Worm (Caenorhabditis elegans) whole organism, young adult: Measurements from ENCODE around the gene sdz-1.
A peak's percentile ranks its signal among the peaks of the same experiment; 100 is the strongest.

ENCODE experiments used
- B0019.2 ChIP-seq: fragments of 200-800 bp; sonication (Bioruptor generic); conservative IDR thresholded peaks from 2 replicates; pipeline ENCODE4 v1.3.6; 2022; ENCODE audit warnings: missing genetic modification reagents, missing genetic modification characterization, missing compliant biosample characterization
- B0336.3 ChIP-seq: fragments of 200-800 bp; sonication (Bioruptor generic); IDR thresholded peaks from 2 replicates; pipeline ENCODE4 v1.3.6; 2022; ENCODE audit warnings: missing genetic modification characterization, missing compliant biosample characterization
- D2030.7 ChIP-seq: fragments of 200-800 bp; sonication (Bioruptor generic); IDR thresholded peaks from 2 replicates; pipeline ENCODE4 v1.3.6; 2022; ENCODE audit warnings: missing genetic modification reagents, missing genetic modification characterization, missing compliant biosample characterization
- K11D2.4 ChIP-seq: fragments of 200-800 bp; sonication (Bioruptor generic); IDR thresholded peaks from 2 replicates; pipeline ENCODE4 v1.3.6; 2022; ENCODE audit warnings: missing genetic modification reagents, missing genetic modification characterization, missing compliant biosample characterization
- Y56A3A.18 ChIP-seq: fragments of 200-800 bp; sonication (Bioruptor generic); IDR thresholded peaks from 2 replicates; pipeline ENCODE4 v1.3.6; 2022; ENCODE audit warnings: missing genetic modification reagents, missing genetic modification characterization, missing compliant biosample characterization
- Y79H2A.3 ChIP-seq: fragments of 200-800 bp; sonication (Bioruptor generic); conservative IDR thresholded peaks from 2 replicates; pipeline ENCODE4 v1.3.6; 2022; ENCODE audit warnings: missing genetic modification reagents, missing genetic modification characterization, missing compliant biosample characterization
- Y95B8A.8 ChIP-seq: fragments of 200-800 bp; sonication (Bioruptor generic); IDR thresholded peaks from 2 replicates; pipeline ENCODE4 v1.3.6; 2022; ENCODE audit warnings: missing genetic modification reagents, missing genetic modification characterization, missing compliant biosample characterization
- ZK185.1 ChIP-seq: sonication (generic microtip); optimal IDR thresholded peaks from 2 replicates; lab custom pipeline; 2016; ENCODE audit warnings: mild to moderate bottlenecking, missing genetic modification characterization, missing compliant biosample characterization; ENCODE audit not compliant: poor library complexity, severe bottlenecking
- akir-1 ChIP-seq: fragments of 200-800 bp; sonication (Bioruptor generic); optimal IDR thresholded peaks from 2 replicates; lab custom pipeline; 2018; ENCODE audit warnings: mild to moderate bottlenecking, missing genetic modification characterization, moderate library complexity, missing compliant biosample characterization
- ama-1 ChIP-seq, 3 experiments: fragments of 150-350 bp in 1 of 3; sonication (generic microtip) in 2 of 3; optimal IDR thresholded peaks; 2 replicates each; lab custom pipeline; 2014 to 2018; ENCODE audit warnings: missing biosample characterization in 2 of 3, missing genetic modification characterization in 2 of 3, missing genetic modification reagents in 2 of 3
- aptf-3 ChIP-seq: fragments of 200-800 bp; sonication (Bioruptor generic); IDR thresholded peaks from 2 replicates; pipeline ENCODE4 v1.3.6; 2022; ENCODE audit warnings: missing genetic modification characterization, missing compliant biosample characterization
- athp-1 ChIP-seq: sonication (generic microtip); optimal IDR thresholded peaks from 2 replicates; lab custom pipeline; 2017; ENCODE audit warnings: mild to moderate bottlenecking, missing genetic modification characterization, missing compliant biosample characterization
- bed-2 ChIP-seq: fragments of 200-800 bp; sonication (Bioruptor generic); IDR thresholded peaks from 2 replicates; pipeline ENCODE4 v1.3.6; 2022; ENCODE audit warnings: missing genetic modification reagents, missing genetic modification characterization, missing compliant biosample characterization
- cebp-1 ChIP-seq, 2 experiments: fragments of 200-800 bp in 1 of 2; sonication (Bioruptor generic) in 1 of 2; sonication (generic microtip) in 1 of 2; IDR thresholded peaks in 1 of 2; optimal IDR thresholded peaks in 1 of 2; 2 replicates each; pipeline versions ENCODE4 v1.3.6 to Lab custom; 2017 to 2022; ENCODE audit warnings: missing compliant biosample characterization in 2 of 2, missing genetic modification characterization in 2 of 2, mild to moderate bottlenecking in 1 of 2, missing genetic modification reagents in 1 of 2, moderate library complexity in 1 of 2
- ceh-27 ChIP-seq: fragments of 200-800 bp; sonication (Bioruptor generic); optimal IDR thresholded peaks from 2 replicates; lab custom pipeline; 2018; ENCODE audit warnings: mild to moderate bottlenecking, missing genetic modification characterization, moderate library complexity, missing compliant biosample characterization
- ceh-91 ChIP-seq: fragments of 200-800 bp; sonication (Bioruptor generic); IDR thresholded peaks from 2 replicates; pipeline ENCODE4 v1.3.6; 2022; ENCODE audit warnings: missing genetic modification reagents, missing genetic modification characterization, missing compliant biosample characterization
- dox-1 ChIP-seq: fragments of 200-800 bp; sonication (Bioruptor generic); IDR thresholded peaks from 2 replicates; pipeline ENCODE4 v1.3.6; 2022; ENCODE audit warnings: missing genetic modification reagents, missing genetic modification characterization, missing compliant biosample characterization
- efl-1 ChIP-seq: fragments of 150-350 bp; optimal IDR thresholded peaks from 2 replicates; lab custom pipeline; 2014; ENCODE audit warnings: missing biosample characterization, missing genetic modification reagents, missing genetic modification characterization
- egl-18 ChIP-seq: fragments of 200-800 bp; sonication (Bioruptor generic); IDR thresholded peaks from 2 replicates; pipeline ENCODE4 v1.3.6; 2022; ENCODE audit warnings: missing genetic modification reagents, missing genetic modification characterization, missing compliant biosample characterization
- fkh-3 ChIP-seq: sonication (generic microtip); optimal IDR thresholded peaks from 2 replicates; lab custom pipeline; 2016; ENCODE audit warnings: mild to moderate bottlenecking, missing genetic modification characterization, missing compliant biosample characterization
- hmg-1.2 ChIP-seq: fragments of 200-800 bp; sonication (Bioruptor generic); IDR thresholded peaks from 2 replicates; pipeline ENCODE4 v1.3.6; 2022; ENCODE audit warnings: missing genetic modification reagents, missing genetic modification characterization, missing compliant biosample characterization
- lir-1 ChIP-seq: fragments of 200-800 bp; sonication (Bioruptor generic); conservative IDR thresholded peaks from 2 replicates; pipeline ENCODE4 v1.3.6; 2022; ENCODE audit warnings: missing genetic modification reagents, missing genetic modification characterization, missing compliant biosample characterization
- lsl-1 ChIP-seq: fragments of 200-800 bp; sonication (Bioruptor generic); optimal IDR thresholded peaks from 2 replicates; lab custom pipeline; 2018; ENCODE audit warnings: mild to moderate bottlenecking, missing genetic modification characterization, moderate library complexity, missing compliant biosample characterization
- madf-10 ChIP-seq: sonication (generic microtip); optimal IDR thresholded peaks from 2 replicates; lab custom pipeline; 2016; ENCODE audit warnings: mild to moderate bottlenecking, missing genetic modification characterization, missing compliant biosample characterization
- madf-3 ChIP-seq: fragments of 200-800 bp; sonication (Bioruptor generic); IDR thresholded peaks from 2 replicates; pipeline ENCODE4 v1.3.6; 2022; ENCODE audit warnings: missing genetic modification reagents, missing genetic modification characterization, missing compliant biosample characterization
- madf-6 ChIP-seq: fragments of 200-800 bp; sonication (Bioruptor generic); IDR thresholded peaks from 2 replicates; pipeline ENCODE4 v1.3.6; 2022; ENCODE audit warnings: missing genetic modification reagents, missing genetic modification characterization, missing compliant biosample characterization
- madf-8 ChIP-seq: fragments of 200-800 bp; sonication (Bioruptor generic); conservative IDR thresholded peaks from 2 replicates; pipeline ENCODE4 v1.3.6; 2022; ENCODE audit warnings: missing genetic modification reagents, missing genetic modification characterization, missing compliant biosample characterization
- nhr-90 ChIP-seq: sonication (generic microtip); optimal IDR thresholded peaks from 2 replicates; lab custom pipeline; 2016; ENCODE audit warnings: missing genotype, mild to moderate bottlenecking, missing genetic modification characterization, missing compliant biosample characterization
- sea-2 ChIP-seq: fragments of 200-800 bp; sonication (Bioruptor generic); IDR thresholded peaks from 2 replicates; pipeline ENCODE4 v1.3.6; 2022; ENCODE audit warnings: missing genetic modification characterization, missing compliant biosample characterization
- snpc-1.1 ChIP-seq: sonication (generic microtip); optimal IDR thresholded peaks from 2 replicates; lab custom pipeline; 2017; ENCODE audit warnings: missing genetic modification characterization, mild to moderate bottlenecking, missing compliant biosample characterization, antibody characterized with exemption, moderate library complexity, missing genotype, missing genetic modification reagents; ENCODE audit not compliant: insufficient read depth
- snpc-1.3 ChIP-seq: sonication (generic microtip); optimal IDR thresholded peaks from 2 replicates; lab custom pipeline; 2017; ENCODE audit warnings: missing genetic modification characterization, mild to moderate bottlenecking, missing compliant biosample characterization, antibody characterized with exemption, moderate library complexity, missing genotype, missing genetic modification reagents; ENCODE audit not compliant: insufficient read depth
- snpc-3.4 ChIP-seq: sonication (generic microtip); optimal IDR thresholded peaks from 2 replicates; lab custom pipeline; 2017; ENCODE audit warnings: missing genetic modification characterization, mild to moderate bottlenecking, missing compliant biosample characterization, antibody characterized with exemption, moderate library complexity, missing genotype, missing genetic modification reagents
- snpc-4 ChIP-seq, 5 experiments: fragments of 150-350 bp in 1 of 5; sonication (generic microtip) in 4 of 5; optimal IDR thresholded peaks; 2 replicates each; lab custom pipeline; 2014 to 2018; ENCODE audit warnings: missing genetic modification characterization in 5 of 5, missing biosample characterization in 3 of 5, antibody characterized with exemption in 2 of 5, mild to moderate bottlenecking in 2 of 5, missing compliant biosample characterization in 2 of 5, missing genotype in 2 of 5, moderate library complexity in 2 of 5, missing genetic modification reagents in 1 of 5
- tbp1 ChIP-seq: fragments of 200-800 bp; sonication (Bioruptor generic); optimal IDR thresholded peaks from 2 replicates; lab custom pipeline; 2018; ENCODE audit warnings: mild to moderate bottlenecking, missing genetic modification characterization, missing compliant biosample characterization
- tlf-1 ChIP-seq: fragments of 200-800 bp; sonication (Bioruptor generic); optimal IDR thresholded peaks from 2 replicates; lab custom pipeline; 2018; ENCODE audit warnings: mild to moderate bottlenecking, missing genetic modification characterization, missing compliant biosample characterization
- unc-130 ChIP-seq: sonication (generic microtip); optimal IDR thresholded peaks from 2 replicates; lab custom pipeline; 2016; ENCODE audit warnings: missing genetic modification reagents, missing genetic modification characterization, missing compliant biosample characterization
- xnd-1 ChIP-seq: sonication (generic microtip); optimal IDR thresholded peaks from 2 replicates; lab custom pipeline; 2016; ENCODE audit warnings: missing genotype, missing genetic modification reagents, missing genetic modification characterization, missing compliant biosample characterization
- zfh-2 ChIP-seq: fragments of 200-800 bp; sonication (Bioruptor generic); conservative IDR thresholded peaks from 2 replicates; pipeline ENCODE4 v1.3.6; 2022; ENCODE audit warnings: missing genetic modification reagents, missing genetic modification characterization, missing compliant biosample characterization
- ztf-18 ChIP-seq: sonication (generic microtip); optimal IDR thresholded peaks from 2 replicates; lab custom pipeline; 2016; ENCODE audit warnings: missing genotype, mild to moderate bottlenecking, missing genetic modification characterization, missing compliant biosample characterization
- ztf-25 ChIP-seq: fragments of 200-800 bp; sonication (Bioruptor generic); IDR thresholded peaks from 2 replicates; pipeline ENCODE4 v1.3.6; 2022; ENCODE audit warnings: missing genetic modification reagents, missing genetic modification characterization, missing compliant biosample characterization
- ztf-28 ChIP-seq: fragments of 200-800 bp; sonication (Bioruptor generic); IDR thresholded peaks from 2 replicates; pipeline ENCODE4 v1.3.6; 2022; ENCODE audit warnings: missing genetic modification reagents, missing genetic modification characterization, missing compliant biosample characterization
- ztf-3 ChIP-seq: fragments of 200-800 bp; sonication (Bioruptor generic); optimal IDR thresholded peaks from 2 replicates; lab custom pipeline; 2018; ENCODE audit warnings: mild to moderate bottlenecking, missing genetic modification characterization, missing compliant biosample characterization

The sdz-1 gene

DNA sequence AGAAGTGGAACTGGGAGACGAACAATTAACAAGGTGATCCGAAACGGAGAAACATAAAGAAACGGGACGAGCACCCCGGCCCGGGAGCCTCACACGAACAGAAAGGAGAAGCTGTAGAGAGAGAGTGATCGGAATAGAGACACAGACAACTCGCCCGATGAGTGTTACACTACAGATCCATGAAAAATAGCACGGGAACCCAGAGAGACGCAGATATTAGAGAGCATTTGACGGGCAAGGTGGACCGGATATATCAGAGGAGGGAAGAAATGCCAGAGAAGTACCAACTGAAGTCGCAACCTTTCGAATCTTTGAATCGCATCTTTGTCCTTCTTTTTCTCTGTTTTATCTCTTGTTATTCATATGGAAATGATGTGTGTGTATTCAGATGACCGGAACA is 15.7 kb downstream of the sdz-1 start, which contains the start of gene anmt-1:
Gene anmt-1, plus strand, starts transcription at position 388 of the 400 bp plus-strand sequence.
- TF ChIP-seq hmg-1.2 (GFP tag; lab: Robert Waterston, UW) (peak; percentile 35; the same call in 1 of the 2 replicates), bed-2 (GFP tag; lab: Robert Waterston, UW) (no peak), ama-1 (optimal IDR thresholded peaks at IDR 0.05; lab: Kevin White, UChicago) (no peak), ama-1 (GFP tag; optimal IDR thresholded peaks at IDR 0.05; lab: Kevin White, UChicago) (no peak)

DNA sequence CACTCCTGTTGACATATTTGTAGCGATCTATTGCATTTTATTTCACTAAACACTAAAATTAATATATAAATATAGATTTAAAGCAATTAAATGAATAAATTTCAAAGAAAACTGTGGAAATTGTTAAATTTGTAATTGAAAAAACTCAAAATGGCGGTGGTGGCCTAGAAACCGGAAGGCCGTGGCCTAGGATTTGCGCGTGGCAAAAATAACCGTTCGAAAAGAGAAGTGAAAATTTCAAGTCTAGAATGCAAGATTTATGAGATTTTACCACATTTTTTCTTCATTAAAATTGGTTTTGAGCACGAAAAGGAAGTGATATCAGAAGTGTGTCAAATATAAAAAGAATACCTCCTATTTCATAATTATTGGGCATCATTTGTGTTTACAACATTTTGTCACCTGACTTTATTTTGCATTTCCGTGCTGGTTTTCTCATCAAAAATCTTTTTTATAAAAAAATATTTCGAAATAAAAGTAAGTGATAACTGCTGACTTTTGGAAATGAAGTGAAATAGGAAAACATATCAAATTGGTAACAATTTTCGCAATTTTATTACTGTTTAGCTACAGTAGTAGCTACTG is 16.4 kb downstream of the sdz-1 start, which contains the start of gene fli-1:
Gene fli-1, minus strand, starts transcription at position 58 of the 585 bp plus-strand sequence.
- TF ChIP-seq K11D2.4 (GFP tag; lab: Robert Waterston, UW) (no peak), snpc-1.1 (peak; percentile 1), B0336.3 (GFP tag; lab: Robert Waterston, UW) (no peak), ceh-27 (peak; percentile 53), ztf-3 (GFP tag; lab: Kevin White, UChicago) (no peak), ztf-18 (tag; lab: Kevin White, UChicago) (peak; percentile 48), dox-1 (GFP tag; lab: Robert Waterston, UW) (peak; percentile 79), nhr-90 (tag; lab: Kevin White, UChicago) (no peak), D2030.7 (GFP tag; lab: Robert Waterston, UW) (peak; percentile 73), xnd-1 (tag; lab: Kevin White, UChicago) (peak; percentile 88), tbp1 (GFP tag; lab: Kevin White, UChicago) (peak; percentile 35), efl-1 (GFP tag; lab: Kevin White, UChicago) (peak; percentile 85), ztf-28 (GFP tag; lab: Robert Waterston, UW) (peak; percentile 91), ztf-25 (no peak; the same call in 1 of the 2 replicates), madf-8 (GFP tag; lab: Robert Waterston, UW) (peak; percentile 97), bed-2 (GFP tag; lab: Robert Waterston, UW) (peak; percentile 73; the same call in 1 of the 2 replicates), cebp-1 (GFP tag; IDR thresholded peaks at IDR 0.05; lab: Robert Waterston, UW) (peak; percentile 72; the same call in 1 of the 2 replicates), cebp-1 (tag; optimal IDR thresholded peaks at IDR 0.05; lab: Kevin White, UChicago) (peak; percentile 90), sea-2 (GFP tag; lab: Robert Waterston, UW) (no peak), egl-18 (GFP tag; lab: Robert Waterston, UW) (no peak), lir-1 (GFP tag; lab: Robert Waterston, UW) (peak; percentile 64; the same call in 1 of the 2 replicates), ceh-91 (GFP tag; lab: Robert Waterston, UW) (peak; percentile 76), Y79H2A.3 (GFP tag; lab: Robert Waterston, UW) (0 out of 2 replicates have a peak, but pooled peaks have one; percentile 36), ZK185.1 (tag; lab: Kevin White, UChicago) (peak; percentile 70), hmg-1.2 (GFP tag; lab: Robert Waterston, UW) (0 out of 2 replicates have a peak, but pooled peaks have one; percentile 22), madf-10 (tag; lab: Kevin White, UChicago) (no peak), akir-1 (GFP tag; lab: Kevin White, UChicago) (no peak), Y95B8A.8 (GFP tag; lab: Robert Waterston, UW) (0 out of 2 replicates have a peak, but pooled peaks have one; percentile 29), lsl-1 (peak; percentile 74), aptf-3 (no peak), madf-6 (peak; percentile 99), snpc-4 (GFP tag; optimal IDR thresholded peaks at IDR 0.05; lab: Kevin White, UChicago) (no peak), snpc-4 (tag; optimal IDR thresholded peaks at IDR 0.05; lab: Kevin White, UChicago) (peak in 1 of 4 experiments; percentile 21), snpc-1.3 (tag; lab: Kevin White, UChicago) (peak; percentile 16), zfh-2 (GFP tag; lab: Robert Waterston, UW) (no peak), B0019.2 (GFP tag; lab: Robert Waterston, UW) (peak; percentile 68; the same call in 1 of the 2 replicates), athp-1 (tag; lab: Kevin White, UChicago) (peak; percentile 45), snpc-3.4 (peak; percentile 68), madf-3 (GFP tag; lab: Robert Waterston, UW) (peak; percentile 37; the same call in 1 of the 2 replicates), tlf-1 (GFP tag; lab: Kevin White, UChicago) (peak; percentile 16), unc-130 (GFP tag; lab: Kevin White, UChicago) (peak; percentile 88), Y56A3A.18 (no peak), fkh-3 (no peak)
